Worm (Caenorhabditis elegans): ENCODE data around the gene hlh-1.

DNA sequence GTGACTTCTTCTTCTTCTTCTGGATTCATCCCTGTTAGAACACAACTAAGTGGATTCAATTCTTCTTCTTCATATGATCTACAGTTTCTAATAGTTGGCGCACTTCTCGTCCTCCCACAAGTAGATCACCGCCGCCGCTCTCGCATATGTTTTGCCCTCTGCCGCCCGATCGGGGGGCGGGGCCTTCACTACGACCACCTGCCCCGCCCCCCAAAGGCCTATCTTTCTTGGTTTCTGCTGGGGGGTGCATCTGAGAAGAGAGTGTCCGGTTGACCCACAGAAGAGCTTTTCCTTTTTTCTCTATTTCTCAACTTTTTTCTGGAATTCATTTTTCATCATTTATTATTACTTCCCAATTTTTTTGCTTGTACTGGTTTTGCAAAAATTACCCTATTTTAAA lies 52.7 kb downstream of the hlh-1 start:
- peak; percentile 16 for TF ChIP-seq him-1 (tag; optimal IDR thresholded peaks at IDR 0.05)
- no peak for TF ChIP-seq dao-5 (tag; optimal IDR thresholded peaks at IDR 0.05)

All from whole organism, L4/young adult.